Fruit fly (Drosophila melanogaster): Measurements from ENCODE around the gene CG13996.

- no peak for TF ChIP-seq CG6808 (GFP tag; optimal IDR thresholded peaks at IDR 0.05)
- TF ChIP-seq Sox14 (GFP tag; optimal IDR thresholded peaks at IDR 0.05), result peak; percentile 57
- peak; percentile 29 for TF ChIP-seq Ets96B (tag; optimal IDR thresholded peaks at IDR 0.05)
- peak; percentile 29 for TF ChIP-seq CG7368 (GFP tag; optimal IDR thresholded peaks at IDR 0.05)
- 0 out of 2 replicates have a peak, but pooled peaks have one; percentile 34 for TF ChIP-seq CG11294 (GFP tag; IDR thresholded peaks at IDR 0.05)
- no peak for TF ChIP-seq Hr39 (GFP tag; optimal IDR thresholded peaks at IDR 0.05)
- TF ChIP-seq Smox (GFP tag; optimal IDR thresholded peaks at IDR 0.05), result no peak
- TF ChIP-seq eg (GFP tag; IDR thresholded peaks at IDR 0.05), result peak; percentile 84
Observed at dm6 chr2L:6070656-6071231, 50.1 kb downstream of the CG13996 start, which contains the start of the genes CG9154 and Kr-h2.
